Worm (Caenorhabditis elegans) whole organism, L3 larva: Measurements from ENCODE around the gene Y116A8C.468.

ENCODE experiments used
- ceh-9 ChIP-seq: sonication (generic microtip); optimal IDR thresholded peaks from 2 replicates; lab custom pipeline; 2018; ENCODE audit warnings: missing biosample characterization, missing genetic modification characterization
- nhr-12 ChIP-seq: fragments of 150-350 bp; optimal IDR thresholded peaks from 2 replicates; lab custom pipeline; 2014; ENCODE audit warnings: missing biosample characterization, missing genetic modification characterization
- pqm-1 ChIP-seq: fragments of 150-350 bp; optimal IDR thresholded peaks from 2 replicates; lab custom pipeline; 2017; ENCODE audit warnings: missing biosample characterization, missing genetic modification characterization, inconsistent platforms
- ztf-11 ChIP-seq: fragments of 150-350 bp; optimal IDR thresholded peaks from 2 replicates; lab custom pipeline; 2014; ENCODE audit warnings: missing biosample characterization, missing genetic modification characterization

DNA sequence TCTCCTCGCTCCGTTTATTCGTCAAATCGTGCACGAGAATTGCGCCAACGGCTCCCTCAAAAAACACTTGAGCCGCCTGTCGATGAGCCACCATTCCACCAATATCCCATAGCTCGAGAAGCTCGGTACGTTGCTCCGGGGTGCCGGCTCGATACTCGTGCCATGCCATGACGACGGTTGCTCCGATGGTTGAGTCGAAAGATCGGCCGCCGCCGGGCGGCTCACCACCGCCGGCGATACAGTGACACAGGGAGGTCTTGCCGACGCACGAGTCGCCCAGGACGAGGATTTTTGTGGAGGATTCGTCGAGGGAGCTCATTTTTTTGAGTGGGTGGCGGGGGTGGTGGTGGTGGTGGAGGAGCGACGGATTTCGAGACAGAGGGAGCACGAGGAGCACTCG is 17.9 kb downstream of the Y116A8C.468 start:
- TF ChIP-seq ceh-9 (tag; lab: Kevin White, UChicago) (no peak), nhr-12 (tag; lab: Kevin White, UChicago) (no peak), pqm-1 (no peak), ztf-11 (no peak)
